Worm (Caenorhabditis elegans) whole organism, L4/young adult: Measurements from ENCODE around the gene lys-10.

Source experiments
- W03F9.2 ChIP-seq: fragments of 150-350 bp; optimal IDR thresholded peaks from 2 replicates; lab custom pipeline; 2014; ENCODE audit warnings: missing biosample characterization, missing genetic modification characterization
- dao-5 ChIP-seq: sonication (generic microtip); optimal IDR thresholded peaks from 2 replicates; lab custom pipeline; 2016; ENCODE audit warnings: missing genotype, missing genetic modification characterization, moderate library complexity, missing compliant biosample characterization
- him-1 ChIP-seq: sonication (generic microtip); optimal IDR thresholded peaks from 2 replicates; lab custom pipeline; 2016; ENCODE audit warnings: missing genotype, missing genetic modification reagents, missing genetic modification characterization, missing compliant biosample characterization

- TF ChIP-seq him-1, result no peak
- TF ChIP-seq dao-5 (tag; lab: Kevin White, UChicago), result no peak
- no peak for TF ChIP-seq W03F9.2 (tag; lab: Kevin White, UChicago)
Observed at ce11 chrIV:8294650-8295049, 38.0 kb upstream of the lys-10 start, which contains the start of gene tbce-1.
